Worm (Caenorhabditis elegans) whole organism, early embryonic: Measurements from ENCODE around the gene C18H9.6.

Experiments used
- aly-1 ChIP-seq: sonication (generic microtip); optimal IDR thresholded peaks from 2 replicates; lab custom pipeline; 2016; ENCODE audit warnings: missing genetic modification characterization, missing compliant biosample characterization
- ama-1 ChIP-seq: fragments of 150-350 bp; optimal IDR thresholded peaks from 2 replicates; lab custom pipeline; 2014
- tbx-37 ChIP-seq: fragments of 200-800 bp; sonication (Bioruptor generic); conservative IDR thresholded peaks from 2 replicates; pipeline ENCODE4 v1.3.6; 2022; ENCODE audit warnings: missing genetic modification reagents, missing genetic modification characterization, missing compliant biosample characterization

DNA sequence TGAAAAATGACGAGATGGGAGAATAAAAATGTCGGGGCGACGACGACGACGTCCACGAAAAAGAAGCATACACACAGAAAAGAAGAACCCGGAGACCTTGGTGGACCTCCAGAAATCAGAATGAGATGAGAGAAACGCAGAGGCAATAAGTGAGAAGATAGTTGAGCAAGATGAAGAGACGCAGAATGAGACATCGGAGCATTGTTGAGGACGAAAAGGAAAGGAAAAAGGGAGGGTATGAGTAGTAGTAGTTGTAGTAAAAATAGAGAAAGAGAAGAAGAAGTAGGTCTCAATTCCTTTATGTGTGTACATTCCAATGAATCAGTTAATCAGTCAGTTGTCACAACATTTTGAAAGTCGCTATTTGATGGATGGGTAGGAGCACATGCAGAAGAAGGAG is 27.9 kb upstream of the C18H9.6 start, which contains the start of gene T14B4.8:
- TF ChIP-seq tbx-37 (GFP tag; lab: Robert Waterston, UW) (no peak), ama-1 (lab: Kevin White, UChicago) (no peak), aly-1 (no peak)
